Worm (Caenorhabditis elegans) whole organism, L4 larva: ENCODE results near the gene col-183.

ENCODE experiments used
- D1046.2 ChIP-seq: fragments of 200-800 bp; sonication (Bioruptor generic); IDR thresholded peaks from 2 replicates; pipeline ENCODE4 v1.3.6; 2022; ENCODE audit warnings: missing genetic modification characterization, missing compliant biosample characterization
- F10B5.3 ChIP-seq: sonication (generic microtip); optimal IDR thresholded peaks from 2 replicates; lab custom pipeline; 2016; ENCODE audit warnings: mild to moderate bottlenecking, missing genetic modification characterization, missing compliant biosample characterization
- F26F4.8 ChIP-seq: fragments of 200-800 bp; sonication (Bioruptor generic); conservative IDR thresholded peaks from 2 replicates; pipeline ENCODE4 v1.3.6; 2022; ENCODE audit warnings: missing genetic modification characterization, missing compliant biosample characterization
- Y48G9A.11 ChIP-seq: fragments of 200-800 bp; sonication (Bioruptor generic); IDR thresholded peaks from 2 replicates; pipeline ENCODE4 v1.3.6; 2022; ENCODE audit warnings: missing genetic modification reagents, missing genetic modification characterization, missing compliant biosample characterization
- Y5F2A.4 ChIP-seq: fragments of 200-800 bp; sonication (Bioruptor generic); optimal IDR thresholded peaks from 2 replicates; lab custom pipeline; 2018; ENCODE audit warnings: mild to moderate bottlenecking, missing genetic modification characterization, missing compliant biosample characterization
- ZK337.2 ChIP-seq: fragments of 200-800 bp; sonication (Bioruptor generic); IDR thresholded peaks from 2 replicates; pipeline ENCODE4 v1.3.6; 2022; ENCODE audit warnings: missing genetic modification reagents, missing genetic modification characterization, missing compliant biosample characterization
- aha-1 ChIP-seq: fragments of 150-350 bp; peaks from one replicate; lab custom pipeline; 2014; ENCODE audit warnings: missing biosample characterization, missing genetic modification characterization
- ama-1 ChIP-seq: fragments of 150-350 bp; optimal IDR thresholded peaks from 2 replicates; lab custom pipeline; 2014; ENCODE audit warnings: inconsistent platforms, mixed read lengths
- daf-12 ChIP-seq: fragments of 150-350 bp; optimal IDR thresholded peaks from 2 replicates; lab custom pipeline; 2014; ENCODE audit warnings: missing biosample characterization, missing genetic modification reagents, missing genetic modification characterization
- daf-19 ChIP-seq: fragments of 200-800 bp; sonication (Bioruptor generic); conservative IDR thresholded peaks from 2 replicates; pipeline ENCODE4 v1.3.6; 2022; ENCODE audit warnings: missing genetic modification characterization, missing compliant biosample characterization
- duxl-1 ChIP-seq: sonication (generic microtip); optimal IDR thresholded peaks from 2 replicates; lab custom pipeline; 2016; ENCODE audit warnings: mild to moderate bottlenecking, missing genetic modification characterization, moderate library complexity, missing compliant biosample characterization; ENCODE audit not compliant: poor library complexity
- egl-27 ChIP-seq: sonication (generic microtip); optimal IDR thresholded peaks from 3 replicates; lab custom pipeline; 2017; ENCODE audit warnings: missing biosample characterization, missing genetic modification reagents, missing genetic modification characterization
- fkh-10 ChIP-seq: fragments of 150-350 bp; optimal IDR thresholded peaks from 2 replicates; lab custom pipeline; 2014; ENCODE audit warnings: missing biosample characterization, missing genetic modification reagents, missing genetic modification characterization
- hif-1 ChIP-seq, 2 experiments: sonication (generic microtip); optimal IDR thresholded peaks; 2 replicates each; lab custom pipeline; 2016 to 2017; ENCODE audit warnings: missing compliant biosample characterization in 2 of 2, missing genetic modification characterization in 2 of 2, missing genetic modification reagents in 2 of 2, missing genotype in 2 of 2, mild to moderate bottlenecking in 1 of 2
- hlh-30 ChIP-seq: sonication (generic microtip); optimal IDR thresholded peaks from 2 replicates; lab custom pipeline; 2017; ENCODE audit warnings: antibody characterized with exemption, mild to moderate bottlenecking, missing genetic modification characterization, missing compliant biosample characterization; ENCODE audit not compliant: insufficient read depth
- lin-1 ChIP-seq: fragments of 200-800 bp; sonication (Bioruptor generic); IDR thresholded peaks from 2 replicates; pipeline ENCODE4 v1.3.6; 2022; ENCODE audit warnings: missing genetic modification reagents, missing genetic modification characterization, missing compliant biosample characterization
- lir-3 ChIP-seq: sonication (generic microtip); optimal IDR thresholded peaks from 2 replicates; lab custom pipeline; 2016; ENCODE audit warnings: mild to moderate bottlenecking, missing genetic modification characterization, missing compliant biosample characterization
- nhr-25 ChIP-seq: sonication (generic microtip); optimal IDR thresholded peaks from 2 replicates; lab custom pipeline; 2017; ENCODE audit warnings: missing genetic modification characterization, mild to moderate bottlenecking, missing compliant biosample characterization, antibody characterized with exemption, moderate library complexity, borderline replicate concordance; ENCODE audit not compliant: insufficient read depth
- nhr-42 ChIP-seq: fragments of 200-800 bp; sonication (Bioruptor generic); IDR thresholded peaks from 2 replicates; pipeline ENCODE4 v1.3.6; 2022; ENCODE audit warnings: missing genetic modification characterization, missing compliant biosample characterization
- nhr-6 ChIP-seq: fragments of 150-350 bp; optimal IDR thresholded peaks from 2 replicates; lab custom pipeline; 2014; ENCODE audit warnings: missing biosample characterization, missing genetic modification characterization
- nhr-77 ChIP-seq: fragments of 150-350 bp; optimal IDR thresholded peaks from 2 replicates; lab custom pipeline; 2014; ENCODE audit warnings: missing biosample characterization, missing genetic modification characterization
- pha-4 ChIP-seq, 2 experiments: fragments of 150-350 bp in 1 of 2; fragments of 200-800 bp in 1 of 2; sonication (Bioruptor generic) in 1 of 2; IDR thresholded peaks in 1 of 2; optimal IDR thresholded peaks in 1 of 2; 2 replicates each; pipeline versions ENCODE4 v1.3.6 to Lab custom; 2014 to 2022; ENCODE audit warnings: missing genetic modification characterization in 2 of 2, missing genetic modification reagents in 2 of 2, missing biosample characterization in 1 of 2, missing compliant biosample characterization in 1 of 2
- pqm-1 ChIP-seq: sonication (generic microtip); optimal IDR thresholded peaks from 2 replicates; lab custom pipeline; 2017; ENCODE audit warnings: missing biosample characterization, missing genetic modification characterization
- set-16 ChIP-seq: fragments of 200-800 bp; sonication (Bioruptor generic); IDR thresholded peaks from 2 replicates; pipeline ENCODE4 v1.3.6; 2022; ENCODE audit warnings: missing genetic modification reagents, missing genetic modification characterization, missing compliant biosample characterization
- snpc-1.2 ChIP-seq: fragments of 200-800 bp; sonication (Bioruptor generic); IDR thresholded peaks from 2 replicates; pipeline ENCODE4 v1.3.6; 2022; ENCODE audit warnings: missing genetic modification reagents, missing genetic modification characterization, missing compliant biosample characterization
- tra-1 ChIP-seq: fragments of 200-800 bp; sonication (Bioruptor generic); IDR thresholded peaks from 2 replicates; pipeline ENCODE4 v1.3.6; 2022; ENCODE audit warnings: missing genetic modification reagents, missing genetic modification characterization, missing compliant biosample characterization
- unc-62 ChIP-seq, 3 experiments: fragments of 150-350 bp in 1 of 3; sonication (generic microtip); optimal IDR thresholded peaks in 2 of 3; peaks in 1 of 3; 1 replicate in 1 of 3; 2 replicates in 2 of 3; lab custom pipeline; 2014 to 2017; ENCODE audit warnings: missing biosample characterization in 3 of 3, missing genetic modification characterization in 3 of 3, missing genetic modification reagents in 3 of 3, missing genotype in 1 of 3
- ztf-7 ChIP-seq: fragments of 150-350 bp; optimal IDR thresholded peaks from 2 replicates; lab custom pipeline; 2014; ENCODE audit warnings: missing biosample characterization, missing genetic modification characterization

The col-183 gene

DNA sequence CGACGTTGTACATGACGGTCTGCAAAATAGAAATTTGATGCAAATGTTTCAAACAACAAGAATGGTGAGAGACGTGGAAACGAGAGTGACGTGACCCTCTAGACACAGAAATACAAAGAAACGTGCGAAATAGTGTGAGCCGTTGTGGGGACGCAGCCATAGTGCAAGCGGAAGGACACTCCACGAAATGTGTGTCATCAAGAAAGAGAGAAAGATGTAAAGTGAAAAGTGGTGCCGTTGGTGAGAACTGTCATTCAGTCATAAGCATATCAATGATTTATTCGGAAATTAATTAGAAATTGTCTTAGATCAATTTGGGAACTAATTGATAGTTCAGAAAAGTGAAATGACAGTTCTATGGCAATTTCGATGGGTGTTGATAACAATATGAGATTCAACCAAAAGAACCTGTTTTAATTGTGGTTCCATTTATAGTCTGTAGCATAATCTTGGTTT lies 47.7 kb downstream of the col-183 start, which contains the start of gene C29F7.3 (continued):
- TF ChIP-seq fkh-10 (GFP tag; lab: Kevin White, UChicago) (no peak), hif-1 (tag; optimal IDR thresholded peaks at IDR 0.05; lab: Kevin White, UChicago) (no peak), hlh-30 (tag; lab: Kevin White, UChicago) (peak; percentile 50), ama-1 (lab: Kevin White, UChicago) (no peak), Y48G9A.11 (GFP tag; lab: Robert Waterston, UW) (no peak), daf-19 (no peak), duxl-1 (tag; lab: Kevin White, UChicago) (no peak), unc-62 (GFP tag; optimal IDR thresholded peaks at IDR 0.05 in 1 of 2; lab: Kevin White, UChicago) (peak in 1 of 2 experiments; percentile 66), unc-62 (tag; optimal IDR thresholded peaks at IDR 0.05; lab: Kevin White, UChicago) (no peak), nhr-25 (tag; lab: Kevin White, UChicago) (no peak), ztf-7 (no peak), tra-1 (GFP tag; lab: Robert Waterston, UW) (peak; percentile 98), snpc-1.2 (GFP tag; lab: Robert Waterston, UW) (no peak), set-16 (GFP tag; lab: Robert Waterston, UW) (no peak), nhr-77 (tag; lab: Kevin White, UChicago) (no peak), egl-27 (tag; lab: Kevin White, UChicago) (no peak), lir-3 (tag; lab: Kevin White, UChicago) (no peak), pha-4 (GFP tag; IDR thresholded peaks at IDR 0.05; lab: Robert Waterston, UW) (no peak), pha-4 (tag; optimal IDR thresholded peaks at IDR 0.05; lab: Kevin White, UChicago) (no peak), F10B5.3 (tag; lab: Kevin White, UChicago) (no peak), lin-1 (GFP tag; lab: Robert Waterston, UW) (peak; percentile 85), nhr-6 (tag; lab: Kevin White, UChicago) (no peak), pqm-1 (tag; lab: Kevin White, UChicago) (no peak), Y5F2A.4 (GFP tag; lab: Kevin White, UChicago) (no peak), F26F4.8 (GFP tag; lab: Robert Waterston, UW) (no peak), ZK337.2 (GFP tag; lab: Robert Waterston, UW) (no peak), D1046.2 (no peak), daf-12 (no peak)

DNA sequence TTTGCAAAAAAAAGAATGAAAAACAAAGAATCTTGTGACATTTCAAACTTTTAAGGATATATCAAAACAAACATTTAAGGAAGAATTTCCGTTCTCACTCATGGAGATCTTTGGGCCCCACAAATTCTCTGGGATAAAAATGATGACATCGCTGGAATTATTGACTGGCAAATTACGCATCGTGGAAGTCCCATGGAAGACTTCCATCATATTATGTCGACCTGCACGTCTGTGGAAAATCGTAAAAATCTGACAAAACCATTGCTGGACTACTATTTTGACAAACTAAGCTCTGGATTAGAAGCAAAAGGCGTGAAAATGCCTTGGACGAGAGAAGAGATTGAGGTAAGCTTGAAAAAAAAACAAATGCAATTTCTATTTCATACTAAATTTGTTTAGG lies 50.1 kb downstream of the col-183 start:
- TF ChIP-seq aha-1 (peak; percentile 93), nhr-42 (GFP tag; lab: Robert Waterston, UW) (no peak)
